Fruit fly (Drosophila melanogaster) Kc167 (cell line): Measurements from ENCODE around the gene CG15642.

Experiments used
- Myc ChIP-seq: fragments of >200 bp; optimal IDR thresholded peaks from 2 replicates; lab custom pipeline; 2017; ENCODE audit warnings: missing external identifiers
- Sin3A ChIP-seq: fragments of >200 bp; optimal IDR thresholded peaks from 2 replicates; lab custom pipeline; 2018; ENCODE audit warnings: missing external identifiers
- h ChIP-seq: fragments of >200 bp; optimal IDR thresholded peaks from 3 replicates; lab custom pipeline; 2018; ENCODE audit warnings: missing external identifiers
- insv ChIP-seq: fragments of >200 bp; optimal IDR thresholded peaks from 3 replicates; lab custom pipeline; 2018; ENCODE audit warnings: missing external identifiers
- psq ChIP-seq: fragments of >200 bp; optimal IDR thresholded peaks from 2 replicates; lab custom pipeline; 2017; ENCODE audit warnings: missing external identifiers
- ttk ChIP-seq: sonication (Bioruptor generic); optimal IDR thresholded peaks from 2 replicates; lab custom pipeline; 2017; ENCODE audit warnings: missing external identifiers

CG15642 gene

dm6 chrX:15450327-15450644 lies 17.3 kb downstream of the CG15642 start:
- TF ChIP-seq ttk (no peak), h (lab: Kevin White, UChicago) (no peak)

dm6 chrX:15449490-15450326 lies 17.8 kb downstream of the CG15642 start, which contains the start of the genes Scamp and Ahcy:
Gene Scamp (minus strand): TSS chrX:15449883.
Gene Ahcy (plus strand): TSS chrX:15450261.
- TF ChIP-seq psq (lab: Kevin White, UChicago) = no peak
- no peak for TF ChIP-seq h (lab: Kevin White, UChicago)

- TF ChIP-seq h (lab: Kevin White, UChicago) (no peak), psq (lab: Kevin White, UChicago) (no peak), insv (lab: Kevin White, UChicago) (no peak), Sin3A (no peak), ttk (no peak), Myc (no peak)
Observed at dm6 chrX:15448809-15449208, 18.7 kb downstream of the CG15642 start.

dm6 chrX:15448136-15448535 lies 19.4 kb downstream of the CG15642 start:
- no peak for TF ChIP-seq Sin3A
- TF ChIP-seq psq (lab: Kevin White, UChicago) = no peak
- no peak for TF ChIP-seq h (lab: Kevin White, UChicago)
- TF ChIP-seq ttk = no peak
- TF ChIP-seq Myc = no peak
- no peak for TF ChIP-seq insv (lab: Kevin White, UChicago)

dm6 chrX:15443502-15443901 lies 24.1 kb downstream of the CG15642 start:
- TF ChIP-seq Sin3A = no peak
- TF ChIP-seq ttk = no peak

dm6 chrX:15441245-15441644 lies 26.3 kb downstream of the CG15642 start, which contains the start of gene Cngl:
Gene Cngl (minus strand): TSS chrX:15441252.
- TF ChIP-seq Sin3A = no peak
- TF ChIP-seq Myc = no peak
- TF ChIP-seq ttk = no peak
- TF ChIP-seq psq (lab: Kevin White, UChicago) = no peak
- TF ChIP-seq insv (lab: Kevin White, UChicago) = no peak
- no peak for TF ChIP-seq h (lab: Kevin White, UChicago)
